Worm (Caenorhabditis elegans): ENCODE data around the gene C08B6.10.

ce11 chrV:10145653-10146052 is 20.4 kb downstream of the C08B6.10 start, which contains the start of gene C51E3.9:
- TF ChIP-seq him-1 (tag; optimal IDR thresholded peaks at IDR 0.05) = no peak
- TF ChIP-seq W03F9.2 (tag; optimal IDR thresholded peaks at IDR 0.05) = no peak
